Fruit fly (Drosophila melanogaster): ENCODE data around the gene disco-r.

disco-r gene

DNA sequence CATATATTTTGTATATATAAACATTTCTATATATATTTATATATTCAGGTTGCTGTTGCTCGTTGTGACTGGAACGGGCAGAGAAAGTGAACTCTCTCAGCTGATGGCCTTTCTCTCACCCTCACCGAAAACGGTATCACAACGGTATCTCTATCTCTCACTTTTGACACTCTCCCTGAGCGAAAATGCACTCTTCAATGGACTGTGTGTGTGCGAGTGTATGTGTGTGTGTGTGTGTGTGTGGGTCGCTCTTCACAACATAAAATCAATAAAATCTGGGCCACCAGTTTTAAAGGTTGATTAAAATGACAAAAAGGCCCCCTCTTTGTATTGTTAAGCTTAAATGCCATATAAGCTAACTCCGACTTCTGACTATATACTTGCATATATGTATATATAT lies 61.3 kb downstream of the disco-r start (continued):
- no peak for TF ChIP-seq Abd-B (GFP tag; optimal IDR thresholded peaks at IDR 0.05)
- TF ChIP-seq yki (optimal IDR thresholded peaks at IDR 0.05), result peak; percentile 13
- TF ChIP-seq CG16863 (GFP tag; optimal IDR thresholded peaks at IDR 0.05), result no peak
- no peak for TF ChIP-seq CG3726 (GFP tag; IDR thresholded peaks at IDR 0.05)
- TF ChIP-seq sd (tag; optimal IDR thresholded peaks at IDR 0.05), result no peak
- peak; percentile 21 for TF ChIP-seq abd-A (tag; optimal IDR thresholded peaks at IDR 0.05)
- TF ChIP-seq grn (GFP tag; optimal IDR thresholded peaks at IDR 0.05), result no peak
- peak; percentile 49 for TF ChIP-seq Blimp-1 (GFP tag; optimal IDR thresholded peaks at IDR 0.05)
- no peak for TF ChIP-seq MBD-R2 (GFP tag; IDR thresholded peaks at IDR 0.05)
- TF ChIP-seq CG10654 (GFP tag; optimal IDR thresholded peaks at IDR 0.05), result no peak
- no peak for TF ChIP-seq Pdp1 (GFP tag; optimal IDR thresholded peaks at IDR 0.05)
- TF ChIP-seq CG18764 (GFP tag; optimal IDR thresholded peaks at IDR 0.05), result no peak
- no peak for TF ChIP-seq Chrac-16 (GFP tag; optimal IDR thresholded peaks at IDR 0.05)
- TF ChIP-seq ssp (GFP tag; IDR thresholded peaks at IDR 0.05), result no peak
- TF ChIP-seq CG12744 (GFP tag; optimal IDR thresholded peaks at IDR 0.05), result no peak
- TF ChIP-seq CG17912 (GFP tag; optimal IDR thresholded peaks at IDR 0.05), result no peak
- peak; percentile 56 for TF ChIP-seq Deaf1 (tag; optimal IDR thresholded peaks at IDR 0.05)
- TF ChIP-seq sob (GFP tag; IDR thresholded peaks at IDR 0.05), result no peak
- no peak for TF ChIP-seq CG10979 (tag; optimal IDR thresholded peaks at IDR 0.05)
- TF ChIP-seq onecut (GFP tag; IDR thresholded peaks at IDR 0.05), result peak; percentile 95
- no peak for TF ChIP-seq trh (GFP tag; optimal IDR thresholded peaks at IDR 0.05)
- no peak for TF ChIP-seq fd3F (GFP tag; optimal IDR thresholded peaks at IDR 0.05)
- TF ChIP-seq Fer2 (tag; optimal IDR thresholded peaks at IDR 0.05), result no peak
- TF ChIP-seq CG9797 (GFP tag; optimal IDR thresholded peaks at IDR 0.05), result no peak
- TF ChIP-seq Lim3 (GFP tag; IDR thresholded peaks at IDR 0.05), result no peak
- no peak for TF ChIP-seq Dref (GFP tag; IDR thresholded peaks at IDR 0.05)
- 0 out of 4 replicates have a peak, but pooled peaks have one; percentile 53 for TF ChIP-seq chinmo (GFP tag; IDR thresholded peaks at IDR 0.05; ENCODE audit: partially characterized antibody)
- TF ChIP-seq nmo (GFP tag; optimal IDR thresholded peaks at IDR 0.05), result no peak

- TF ChIP-seq CG10321 (GFP tag; IDR thresholded peaks at IDR 0.05) (no peak), bcd (GFP tag; optimal IDR thresholded peaks at IDR 0.05) (no peak), Chrac-16 (GFP tag; optimal IDR thresholded peaks at IDR 0.05) (no peak), CrebB (tag; optimal IDR thresholded peaks at IDR 0.05) (no peak), CG7357 (GFP tag; IDR thresholded peaks at IDR 0.05) (0 out of 3 replicates have a peak, but pooled peaks have one; percentile 20), CG18262 (tag; optimal IDR thresholded peaks at IDR 0.05) (peak; percentile 44), CG13424 (tag; optimal IDR thresholded peaks at IDR 0.05) (peak; percentile 36), CG14710 (tag; optimal IDR thresholded peaks at IDR 0.05) (peak; percentile 8), cg (GFP tag; optimal IDR thresholded peaks at IDR 0.05) (no peak), pan (optimal IDR thresholded peaks at IDR 0.05) (no peak), pan (GFP tag; optimal IDR thresholded peaks at IDR 0.05 in 1 of 2, IDR thresholded peaks at IDR 0.05 in 1 of 2) (peak in 1 of 2 experiments; percentile 25), CG2712 (tag; optimal IDR thresholded peaks at IDR 0.05) (peak; percentile 34), ERR (GFP tag; optimal IDR thresholded peaks at IDR 0.05) (no peak), hkb (optimal IDR thresholded peaks at IDR 0.05) (no peak), hkb (GFP tag; IDR thresholded peaks at IDR 0.05) (peak; percentile 53; the same call in 1 of the 2 replicates), Deaf1 (tag; optimal IDR thresholded peaks at IDR 0.05) (peak; percentile 90), Tbp (GFP tag; optimal IDR thresholded peaks at IDR 0.05) (no peak), Camta (GFP tag; optimal IDR thresholded peaks at IDR 0.05) (peak; percentile 13), z (GFP tag; IDR thresholded peaks at IDR 0.05) (peak; percentile 51; the same call in 1 of the 3 replicates), CG1647 (GFP tag; optimal IDR thresholded peaks at IDR 0.05) (no peak), Pdp1 (GFP tag; optimal IDR thresholded peaks at IDR 0.05) (peak in 1 of 2 experiments; percentile 4), Hsf (GFP tag; optimal IDR thresholded peaks at IDR 0.05) (peak; percentile 19), H2.0 (GFP tag; IDR thresholded peaks at IDR 0.05) (0 out of 2 replicates have a peak, but pooled peaks have one; percentile 22), Oaz (GFP tag; IDR thresholded peaks at IDR 0.05) (no peak), CG2889 (GFP tag; IDR thresholded peaks at IDR 0.05) (no peak), CG2120 (GFP tag; optimal IDR thresholded peaks at IDR 0.05) (peak; percentile 27)
Measured at dm6 chrX:16085865-16086592, 62.7 kb downstream of the disco-r start.

Measured in whole organism, embryonic.